Worm (Caenorhabditis elegans): Measurements from ENCODE around the gene swsn-7.
A peak's percentile ranks its signal among the peaks of the same experiment; 100 is the strongest.

The swsn-7 gene

ce11 chrII:8039416-8039815, 11.9 kb upstream of the swsn-7 start, which contains the start of the genes ubh-4 and algn-6:
Gene ubh-4 (minus strand): TSS chrII:8039597.
Gene algn-6 (plus strand): TSS chrII:8039802.
- TF ChIP-seq hlh-30 (tag; optimal IDR thresholded peaks at IDR 0.05; ENCODE audit: insufficient read depth) (peak; percentile 12), nhr-77 (tag; optimal IDR thresholded peaks at IDR 0.05) (peak; percentile 48), madf-9 (GFP tag; conservative IDR thresholded peaks at IDR 0.05) (no peak), lin-13 (GFP tag; optimal IDR thresholded peaks at IDR 0.05) (no peak), lsy-2 (tag; optimal IDR thresholded peaks at IDR 0.05) (peak; percentile 38 to 95), nhr-237 (tag; optimal IDR thresholded peaks at IDR 0.05) (no peak), pha-4 (GFP tag; IDR thresholded peaks at IDR 0.05) (no peak), pha-4 (tag; optimal IDR thresholded peaks at IDR 0.05) (peak; percentile 8), rbr-2 (tag; optimal IDR thresholded peaks at IDR 0.05) (peak; percentile 36), nhr-6 (tag; optimal IDR thresholded peaks at IDR 0.05) (peak; percentile 80), unc-130 (GFP tag; optimal IDR thresholded peaks at IDR 0.05) (peak; percentile 96), F10B5.3 (tag; optimal IDR thresholded peaks at IDR 0.05) (no peak), dpl-1 (GFP tag; optimal IDR thresholded peaks at IDR 0.05) (peak; percentile 63), hif-1 (tag; optimal IDR thresholded peaks at IDR 0.05) (peak in 1 of 2 experiments; percentile 83), attf-4 (tag; optimal IDR thresholded peaks at IDR 0.05) (no peak), vab-7 (GFP tag; IDR thresholded peaks at IDR 0.05) (0 out of 2 replicates have a peak, but pooled peaks have one; percentile 22), hlh-11 (tag; optimal IDR thresholded peaks at IDR 0.05) (peak; percentile 36), daf-16 (GFP tag; optimal IDR thresholded peaks at IDR 0.05) (no peak), daf-16 (tag; optimal IDR thresholded peaks at IDR 0.05) (peak; percentile 38), mxl-3 (GFP tag; optimal IDR thresholded peaks at IDR 0.05) (peak; percentile 38), lin-38 (GFP tag; IDR thresholded peaks at IDR 0.05) (peak; percentile 95), ZK337.2 (GFP tag; IDR thresholded peaks at IDR 0.05) (0 out of 2 replicates have a peak, but pooled peaks have one; percentile 4), mes-2 (tag; optimal IDR thresholded peaks at IDR 0.05; ENCODE audit: poor library complexity, severe bottlenecking) (peak; percentile 95), Y48G9A.11 (GFP tag; IDR thresholded peaks at IDR 0.05) (peak; percentile 34; the same call in 1 of the 2 replicates), dmd-6 (GFP tag; IDR thresholded peaks at IDR 0.05) (peak; percentile 27; the same call in 1 of the 2 replicates), pqm-1 (tag; optimal IDR thresholded peaks at IDR 0.05) (peak; percentile 17), F49E8.2 (tag; optimal IDR thresholded peaks at IDR 0.05; ENCODE audit: borderline replicate concordance) (no peak), dve-1 (tag; optimal IDR thresholded peaks at IDR 0.05; ENCODE audit: insufficient read depth) (peak; percentile 48), hmg-1.1 (GFP tag; IDR thresholded peaks at IDR 0.05) (0 out of 2 replicates have a peak, but pooled peaks have one; percentile 19), egl-43 (GFP tag; IDR thresholded peaks at IDR 0.05) (no peak), nhr-28 (tag; optimal IDR thresholded peaks at IDR 0.05) (peak; percentile 65), T20F7.1 (GFP tag; optimal IDR thresholded peaks at IDR 0.05) (peak; percentile 90), mep-1 (tag; optimal IDR thresholded peaks at IDR 0.05) (peak; percentile 57)

DNA sequence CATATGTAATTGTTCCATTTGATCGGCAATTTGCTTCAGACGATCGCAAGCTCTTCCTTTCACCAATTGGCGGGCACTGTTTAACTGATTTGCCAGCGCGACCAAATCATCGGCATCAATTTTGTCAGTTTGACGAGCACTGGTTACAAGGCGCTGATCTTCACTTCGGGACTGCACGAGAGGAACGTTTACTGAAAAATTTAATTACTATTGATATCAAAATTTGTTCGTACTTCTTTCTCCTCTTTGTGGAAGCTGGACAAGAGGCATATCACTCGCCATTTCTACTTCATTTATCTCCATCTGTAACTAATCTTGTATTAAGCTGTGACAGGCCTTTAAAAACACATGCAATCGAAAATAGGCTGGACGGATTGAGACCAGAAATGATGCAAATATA, 10.3 kb upstream of the swsn-7 start, which contains the start of gene C08B11.9:
Gene C08B11.9 (minus strand): TSS at position 307 of the 400 bp plus-strand sequence.
- no peak for TF ChIP-seq hlh-11 (tag; optimal IDR thresholded peaks at IDR 0.05)
- TF ChIP-seq ces-1 (GFP tag; optimal IDR thresholded peaks at IDR 0.05) = no peak
- no peak for TF ChIP-seq ZK337.2 (GFP tag; IDR thresholded peaks at IDR 0.05)
- TF ChIP-seq cey-2 (tag; optimal IDR thresholded peaks at IDR 0.05; ENCODE audit: borderline replicate concordance, insufficient read depth) = no peak
- TF ChIP-seq ceh-62 (tag; optimal IDR thresholded peaks at IDR 0.05) = no peak
- TF ChIP-seq lin-38 (GFP tag; IDR thresholded peaks at IDR 0.05) = peak; percentile 54
- TF ChIP-seq ama-1 (optimal IDR thresholded peaks at IDR 0.05) = no peak
- no peak for TF ChIP-seq lir-3 (tag; optimal IDR thresholded peaks at IDR 0.05)
- TF ChIP-seq arid-1 (GFP tag; conservative IDR thresholded peaks at IDR 0.05) = peak; percentile 55; the same call in 1 of the 2 replicates
